Fruit fly (Drosophila melanogaster) whole organism, wandering third instar larva: ENCODE results near the gene CG15743.

Source experiments
- CG32264 ChIP-seq: fragments of 200-800 bp; sonication (Bioruptor generic); optimal IDR thresholded peaks from 2 replicates; lab custom pipeline; 2016; ENCODE audit warnings: missing biosample characterization, missing genetic modification characterization
- CG9705 ChIP-seq: fragments of 200-800 bp; sonication (Bioruptor generic); optimal IDR thresholded peaks from 2 replicates; lab custom pipeline; 2018; ENCODE audit warnings: missing biosample characterization, mild to moderate bottlenecking, missing genetic modification characterization
- CrebA ChIP-seq: fragments of 200-800 bp; sonication (Bioruptor generic); optimal IDR thresholded peaks from 2 replicates; lab custom pipeline; 2016; ENCODE audit warnings: missing biosample characterization, mild to moderate bottlenecking, missing genetic modification characterization, borderline replicate concordance
- Dfd ChIP-seq: fragments of >200 bp; optimal IDR thresholded peaks from 2 replicates; lab custom pipeline; 2017; ENCODE audit warnings: missing biosample characterization, missing genetic modification characterization
- Dif ChIP-seq: fragments of 200-275, 200-300 bp; sonication (Bioruptor generic); optimal IDR thresholded peaks from 2 replicates; lab custom pipeline; 2018; ENCODE audit warnings: missing biosample characterization, missing genetic modification characterization; ENCODE audit not compliant: partially characterized antibody
- HLH106 ChIP-seq: fragments of 200-800 bp; optimal IDR thresholded peaks from 3 replicates; lab custom pipeline; 2019; ENCODE audit warnings: missing biosample characterization, mild to moderate bottlenecking, missing genetic modification characterization, moderate library complexity
- Hr83 ChIP-seq: fragments of 200-300 bp; sonication (Bioruptor generic); optimal IDR thresholded peaks from 2 replicates; lab custom pipeline; 2016; ENCODE audit warnings: missing biosample characterization, mild to moderate bottlenecking, missing genetic modification characterization, moderate library complexity; ENCODE audit not compliant: poor library complexity, severe bottlenecking
- Jra ChIP-seq: sonication (Bioruptor generic); optimal IDR thresholded peaks from 2 replicates; lab custom pipeline; 2016; ENCODE audit warnings: missing biosample characterization, missing genetic modification characterization
- Mio ChIP-seq: sonication (Bioruptor generic); optimal IDR thresholded peaks from 2 replicates; lab custom pipeline; 2016; ENCODE audit warnings: missing biosample characterization, missing genetic modification characterization
- Myc ChIP-seq: fragments of >200 bp; optimal IDR thresholded peaks from 2 replicates; lab custom pipeline; 2017
- N ChIP-seq: fragments of >200 bp; optimal IDR thresholded peaks from 2 replicates; lab custom pipeline; 2018; ENCODE audit warnings: missing biosample characterization, missing external identifiers, missing genetic modification characterization
- OdsH ChIP-seq: fragments of 200-800 bp; sonication (Bioruptor generic); optimal IDR thresholded peaks from 2 replicates; lab custom pipeline; 2016; ENCODE audit warnings: missing biosample characterization, mild to moderate bottlenecking, missing genetic modification characterization
- Rel ChIP-seq, 2 experiments: fragments of 200-800 bp; sonication (Bioruptor generic) in 1 of 2; optimal IDR thresholded peaks; 2 replicates in 1 of 2; 3 replicates in 1 of 2; lab custom pipeline; 2016 to 2019; ENCODE audit warnings: mild to moderate bottlenecking in 2 of 2, missing biosample characterization in 2 of 2, missing genetic modification characterization in 2 of 2, moderate library complexity in 1 of 2
- Sp1 ChIP-seq: fragments of 200-800 bp; sonication (Bioruptor generic); optimal IDR thresholded peaks from 3 replicates; lab custom pipeline; 2019; ENCODE audit warnings: missing biosample characterization, mild to moderate bottlenecking, missing genetic modification characterization, moderate library complexity
- Vsx2 ChIP-seq: fragments of 200-300, 225-300 bp; sonication (Bioruptor generic); optimal IDR thresholded peaks from 2 replicates; lab custom pipeline; 2018; ENCODE audit warnings: missing biosample characterization, missing genetic modification characterization; ENCODE audit not compliant: partially characterized antibody
- br ChIP-seq: fragments of 200-800 bp; sonication (Bioruptor generic); optimal IDR thresholded peaks from 2 replicates; lab custom pipeline; 2016; ENCODE audit warnings: missing biosample characterization, missing genetic modification characterization
- dl ChIP-seq, 2 experiments: fragments of 175-275, 200-275 bp in 1 of 2; fragments of 200-275 bp in 1 of 2; sonication (Bioruptor generic); optimal IDR thresholded peaks; lab custom pipeline; 2018; ENCODE audit warnings: mild to moderate bottlenecking in 2 of 2, missing biosample characterization in 2 of 2, missing genetic modification characterization in 2 of 2, moderate library complexity in 2 of 2; ENCODE audit not compliant: partially characterized antibody in 2 of 2, insufficient read depth in 1 of 2
- dmrt93B ChIP-seq: fragments of 200-800 bp; sonication (Bioruptor generic); optimal IDR thresholded peaks from 2 replicates; lab custom pipeline; 2018; ENCODE audit warnings: missing biosample characterization, mild to moderate bottlenecking, missing genetic modification characterization
- ey ChIP-seq: fragments of 200-800 bp; sonication (Bioruptor generic); optimal IDR thresholded peaks from 2 replicates; lab custom pipeline; 2016; ENCODE audit warnings: missing biosample characterization, missing genetic modification characterization
- foxo ChIP-seq, 2 experiments: fragments of 200-800 bp; sonication (Bioruptor generic); optimal IDR thresholded peaks; 2 replicates in 1 of 2; 3 replicates in 1 of 2; lab custom pipeline; 2016 to 2017; ENCODE audit warnings: missing biosample characterization in 2 of 2, missing genetic modification characterization in 2 of 2
- h ChIP-seq: fragments of 200-800 bp; sonication (Bioruptor generic); optimal IDR thresholded peaks from 3 replicates; lab custom pipeline; 2016; ENCODE audit warnings: missing biosample characterization, mild to moderate bottlenecking, missing genetic modification characterization
- jim ChIP-seq: fragments of 175-275, 200-325 bp; sonication (Bioruptor generic); optimal IDR thresholded peaks from 2 replicates; lab custom pipeline; 2016; ENCODE audit warnings: missing biosample characterization, mild to moderate bottlenecking, missing genetic modification characterization
- lola ChIP-seq: fragments of >200 bp; optimal IDR thresholded peaks from 2 replicates; lab custom pipeline; 2017; ENCODE audit warnings: missing biosample characterization, missing genetic modification characterization
- pan ChIP-seq: fragments of >200 bp; optimal IDR thresholded peaks from 2 replicates; lab custom pipeline; 2017
- psq ChIP-seq: fragments of 200-800 bp; sonication (Bioruptor generic); optimal IDR thresholded peaks from 3 replicates; lab custom pipeline; 2017; ENCODE audit warnings: missing biosample characterization, mild to moderate bottlenecking, missing genetic modification characterization, moderate library complexity
- rgr ChIP-seq: fragments of 200-800 bp; sonication (Bioruptor generic); optimal IDR thresholded peaks from 3 replicates; lab custom pipeline; 2016; ENCODE audit warnings: missing biosample characterization, mild to moderate bottlenecking, missing genetic modification characterization
- sage ChIP-seq: fragments of 200-800 bp; sonication (Bioruptor generic); optimal IDR thresholded peaks from 2 replicates; lab custom pipeline; 2016; ENCODE audit warnings: missing biosample characterization, mild to moderate bottlenecking, missing genetic modification characterization
- tai ChIP-seq: sonication (Bioruptor generic); optimal IDR thresholded peaks from 2 replicates; lab custom pipeline; 2016; ENCODE audit warnings: missing biosample characterization, missing genetic modification characterization
- woc ChIP-seq: sonication (Bioruptor generic); optimal IDR thresholded peaks from 2 replicates; lab custom pipeline; 2016; ENCODE audit warnings: missing biosample characterization, mild to moderate bottlenecking, missing genetic modification characterization

The CG15743 gene

dm6 chrX:13280235-13280634 is 5.3 kb upstream of the CG15743 start:
- TF ChIP-seq dl (GFP tag; optimal IDR thresholded peaks at IDR 0.05; lab: Kevin White, UChicago; ENCODE audit: insufficient read depth in 1 of 2, partially characterized antibody in 2 of 2) (peak in 1 of 2 experiments; percentile 6), OdsH (GFP tag; lab: Kevin White, UChicago) (no peak), Rel (GFP tag; optimal IDR thresholded peaks at IDR 0.05; lab: Kevin White, UChicago) (no peak), Rel (tag; optimal IDR thresholded peaks at IDR 0.05; lab: Kevin White, UChicago) (peak; percentile 54)

- no peak for TF ChIP-seq Dfd (GFP tag; lab: Kevin White, UChicago)
- no peak for TF ChIP-seq lola (GFP tag; lab: Kevin White, UChicago)
- TF ChIP-seq Mio (GFP tag; lab: Kevin White, UChicago) = no peak
- no peak for TF ChIP-seq OdsH (GFP tag; lab: Kevin White, UChicago)
- no peak for TF ChIP-seq sage (GFP tag; lab: Kevin White, UChicago)
- no peak for TF ChIP-seq foxo (GFP tag; optimal IDR thresholded peaks at IDR 0.05; lab: Kevin White, UChicago)
- TF ChIP-seq, all 38 proteins: peak for 0
Observed at dm6 chrX:13280738-13281137, 4.8 kb upstream of the CG15743 start.

- TF ChIP-seq Mio (GFP tag; lab: Kevin White, UChicago) (no peak), pan (lab: Kevin White, UChicago) (no peak), CG9705 (GFP tag; lab: Kevin White, UChicago) (no peak), h (no peak), dmrt93B (GFP tag; lab: Kevin White, UChicago) (no peak), psq (no peak), dl (GFP tag; optimal IDR thresholded peaks at IDR 0.05; lab: Kevin White, UChicago; ENCODE audit: insufficient read depth in 1 of 2, partially characterized antibody in 2 of 2) (no peak), jim (GFP tag; lab: Kevin White, UChicago) (no peak), Myc (lab: Kevin White, UChicago) (no peak), OdsH (GFP tag; lab: Kevin White, UChicago) (no peak), Rel (GFP tag; optimal IDR thresholded peaks at IDR 0.05; lab: Kevin White, UChicago) (no peak), Rel (tag; optimal IDR thresholded peaks at IDR 0.05; lab: Kevin White, UChicago) (no peak), Vsx2 (GFP tag; lab: Kevin White, UChicago) (no peak), tai (GFP tag; lab: Kevin White, UChicago) (no peak), ey (no peak), Jra (GFP tag; lab: Kevin White, UChicago) (no peak), Sp1 (GFP tag; lab: Kevin White, UChicago) (no peak)
- TF ChIP-seq, all 38 proteins: peak for 0
Observed at dm6 chrX:13281244-13281877, 4.1 kb upstream of the CG15743 start.

DNA sequence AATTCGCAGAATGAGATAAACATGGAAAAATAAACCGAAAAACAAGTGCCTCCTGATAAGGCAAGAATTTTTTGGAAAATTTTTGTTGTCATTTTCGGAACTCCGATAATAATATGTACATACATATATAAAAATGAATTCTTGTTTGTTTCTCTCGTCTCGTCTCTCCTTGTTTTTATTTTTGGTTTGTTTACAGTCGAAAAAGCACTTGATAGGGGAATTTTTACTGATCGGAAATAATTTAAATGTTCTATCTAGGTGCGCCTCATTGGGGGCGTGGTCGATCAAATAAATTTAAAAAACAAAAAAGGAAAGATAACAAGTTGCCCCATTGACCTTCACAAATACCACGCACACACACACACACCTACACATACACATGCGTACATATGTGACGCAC is 2.8 kb upstream of the CG15743 start:
- TF ChIP-seq rgr (GFP tag; lab: Kevin White, UChicago) (peak; percentile 2), ey (no peak), foxo (GFP tag; optimal IDR thresholded peaks at IDR 0.05; lab: Kevin White, UChicago) (no peak), sage (GFP tag; lab: Kevin White, UChicago) (no peak), Rel (GFP tag; optimal IDR thresholded peaks at IDR 0.05; lab: Kevin White, UChicago) (no peak), Rel (tag; optimal IDR thresholded peaks at IDR 0.05; lab: Kevin White, UChicago) (peak; percentile 91)

DNA sequence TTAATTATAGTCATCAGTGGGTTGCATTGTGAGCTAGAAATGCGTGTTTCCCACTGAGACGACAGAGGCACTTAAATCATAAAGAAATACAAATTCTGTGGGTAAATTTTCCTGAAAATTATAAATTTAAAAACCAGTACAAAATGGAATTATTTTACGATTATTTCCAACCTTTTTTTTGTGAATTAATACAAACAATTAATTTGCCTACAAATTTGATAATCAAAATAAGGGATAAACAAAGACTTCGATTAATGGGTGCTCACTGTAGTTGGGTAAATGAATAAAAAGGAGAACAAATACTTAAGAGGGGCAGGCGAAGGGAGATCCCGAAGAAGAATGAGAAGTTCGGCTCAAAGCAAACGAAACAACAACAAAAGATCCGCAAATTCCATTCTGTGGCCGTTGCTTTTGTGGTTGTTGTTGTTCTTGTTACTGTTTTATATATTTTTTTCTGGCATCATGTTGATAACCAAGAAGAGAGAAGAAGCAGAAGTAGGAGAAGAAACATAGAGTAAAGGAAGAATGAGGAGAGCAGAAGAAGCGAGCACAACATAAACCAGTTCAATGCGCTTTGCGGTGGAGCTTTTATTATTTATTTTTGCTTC is 1.5 kb upstream of the CG15743 start:
- TF ChIP-seq br (GFP tag; lab: Kevin White, UChicago) = peak; percentile 11
- TF ChIP-seq Hr83 (GFP tag; lab: Kevin White, UChicago) = no peak
- peak; percentile 97 for TF ChIP-seq psq
- peak; percentile 37 for TF ChIP-seq woc (GFP tag; lab: Kevin White, UChicago)

dm6 chrX:13284548-13284974 is 946 bp upstream of the CG15743 start:
- TF ChIP-seq ey (no peak), h (peak; percentile 12), N (GFP tag; lab: Kevin White, UChicago) (no peak), psq (peak; percentile 89), Hr83 (GFP tag; lab: Kevin White, UChicago) (no peak), dl (GFP tag; optimal IDR thresholded peaks at IDR 0.05; lab: Kevin White, UChicago; ENCODE audit: insufficient read depth in 1 of 2, partially characterized antibody in 2 of 2) (no peak), OdsH (GFP tag; lab: Kevin White, UChicago) (no peak), HLH106 (tag; lab: Kevin White, UChicago) (no peak), CG32264 (GFP tag; lab: Kevin White, UChicago) (no peak), Dif (GFP tag; lab: Kevin White, UChicago) (peak; percentile 61), Sp1 (GFP tag; lab: Kevin White, UChicago) (no peak), pan (lab: Kevin White, UChicago) (no peak), CrebA (no peak), Jra (GFP tag; lab: Kevin White, UChicago) (no peak)
